Worm (Caenorhabditis elegans) whole organism, L4/young adult: ENCODE measurements around the gene fbxc-51.

Experiments used
- W03F9.2 ChIP-seq: fragments of 150-350 bp; optimal IDR thresholded peaks from 2 replicates; lab custom pipeline; 2014; ENCODE audit warnings: missing biosample characterization, missing genetic modification characterization
- dao-5 ChIP-seq: sonication (generic microtip); optimal IDR thresholded peaks from 2 replicates; lab custom pipeline; 2016; ENCODE audit warnings: missing genotype, missing genetic modification characterization, moderate library complexity, missing compliant biosample characterization
- him-1 ChIP-seq: sonication (generic microtip); optimal IDR thresholded peaks from 2 replicates; lab custom pipeline; 2016; ENCODE audit warnings: missing genotype, missing genetic modification reagents, missing genetic modification characterization, missing compliant biosample characterization

fbxc-51 gene

ce11 chrII:872993-873787, 4.6 kb downstream of the fbxc-51 start, which contains the start of gene alg-2:
Gene alg-2 (plus strand): TSS chrII:873212.
- TF ChIP-seq W03F9.2 (tag; lab: Kevin White, UChicago) (no peak), dao-5 (tag; lab: Kevin White, UChicago) (no peak), him-1 (tag; lab: Kevin White, UChicago) (no peak)

- no peak for TF ChIP-seq dao-5 (tag; lab: Kevin White, UChicago)
- TF ChIP-seq W03F9.2 (tag; lab: Kevin White, UChicago): no peak
- no peak for TF ChIP-seq him-1 (tag; lab: Kevin White, UChicago)
Observed at ce11 chrII:875739-876138, 7.1 kb downstream of the fbxc-51 start.

- no peak for TF ChIP-seq W03F9.2 (tag; lab: Kevin White, UChicago)
- no peak for TF ChIP-seq dao-5 (tag; lab: Kevin White, UChicago)
- no peak for TF ChIP-seq him-1 (tag; lab: Kevin White, UChicago)
Observed at ce11 chrII:880666-881226, 12.1 kb downstream of the fbxc-51 start.

- TF ChIP-seq W03F9.2 (tag; lab: Kevin White, UChicago) (no peak), him-1 (tag; lab: Kevin White, UChicago) (no peak), dao-5 (tag; lab: Kevin White, UChicago) (no peak)
Observed at ce11 chrII:884204-884603, 15.6 kb downstream of the fbxc-51 start.

- TF ChIP-seq W03F9.2 (tag; lab: Kevin White, UChicago) (no peak), dao-5 (tag; lab: Kevin White, UChicago) (no peak), him-1 (tag; lab: Kevin White, UChicago) (no peak)
Observed at ce11 chrII:888024-888423, 19.4 kb downstream of the fbxc-51 start, which contains the start of gene T07D3.4. Gene T07D3.4 (plus strand): TSS chrII:888309.

- TF ChIP-seq him-1 (tag; lab: Kevin White, UChicago) (no peak), dao-5 (tag; lab: Kevin White, UChicago) (no peak), W03F9.2 (tag; lab: Kevin White, UChicago) (no peak)
Observed at ce11 chrII:900720-901332, 32.2 kb downstream of the fbxc-51 start, which contains the start of gene T07D3.9. Gene T07D3.9 (minus strand): TSS chrII:900913.

- TF ChIP-seq him-1 (tag; lab: Kevin White, UChicago) (no peak), dao-5 (tag; lab: Kevin White, UChicago) (no peak), W03F9.2 (tag; lab: Kevin White, UChicago) (no peak)
Observed at ce11 chrII:901632-902031, 33.0 kb downstream of the fbxc-51 start, which contains the start of gene T07D3.2. Gene T07D3.2 (plus strand): TSS chrII:901932.

- no peak for TF ChIP-seq W03F9.2 (tag; lab: Kevin White, UChicago)
- TF ChIP-seq dao-5 (tag; lab: Kevin White, UChicago): no peak
- TF ChIP-seq him-1 (tag; lab: Kevin White, UChicago): no peak
Observed at ce11 chrII:905335-905734, 36.7 kb downstream of the fbxc-51 start.

ce11 chrII:909554-909953, 40.9 kb downstream of the fbxc-51 start, which contains the start of the genes fbxc-24 and fbxc-27:
Gene fbxc-24 (minus strand): TSS chrII:909654.
Gene fbxc-27 (plus strand): TSS chrII:909769.
- no peak for TF ChIP-seq dao-5 (tag; lab: Kevin White, UChicago)
- TF ChIP-seq W03F9.2 (tag; lab: Kevin White, UChicago): no peak
- no peak for TF ChIP-seq him-1 (tag; lab: Kevin White, UChicago)

ce11 chrII:911680-912079, 43.1 kb downstream of the fbxc-51 start, which contains the start of gene fbxc-31:
Gene fbxc-31 (plus strand): TSS chrII:911980.
- no peak for TF ChIP-seq W03F9.2 (tag; lab: Kevin White, UChicago)
- TF ChIP-seq dao-5 (tag; lab: Kevin White, UChicago): no peak
- TF ChIP-seq him-1 (tag; lab: Kevin White, UChicago): no peak

ce11 chrII:913222-913722, 44.7 kb downstream of the fbxc-51 start, which contains the start of gene fbxc-33:
Gene fbxc-33 (plus strand): TSS chrII:913672.
- no peak for TF ChIP-seq dao-5 (tag; lab: Kevin White, UChicago)
- no peak for TF ChIP-seq him-1 (tag; lab: Kevin White, UChicago)
- no peak for TF ChIP-seq W03F9.2 (tag; lab: Kevin White, UChicago)

ce11 chrII:915206-915605, 46.6 kb downstream of the fbxc-51 start:
- TF ChIP-seq him-1 (tag; lab: Kevin White, UChicago) (no peak), W03F9.2 (tag; lab: Kevin White, UChicago) (no peak), dao-5 (tag; lab: Kevin White, UChicago) (no peak)
